Worm (Caenorhabditis elegans): Measurements from ENCODE around the gene egg-1.

- no peak for TF ChIP-seq F22D6.2 (tag; optimal IDR thresholded peaks at IDR 0.05)
- no peak for TF ChIP-seq dpff-1 (tag; optimal IDR thresholded peaks at IDR 0.05)
- TF ChIP-seq aptf-2 (GFP tag; conservative IDR thresholded peaks at IDR 0.05) = no peak
- TF ChIP-seq F39B2.1 (GFP tag; IDR thresholded peaks at IDR 0.05) = no peak
- TF ChIP-seq pha-4 (tag; optimal IDR thresholded peaks at IDR 0.05) = no peak
- TF ChIP-seq K12H6.12 (tag; optimal IDR thresholded peaks at IDR 0.05) = peak; percentile 60
- TF ChIP-seq rec-8 (tag; optimal IDR thresholded peaks at IDR 0.05) = no peak
- TF ChIP-seq let-526 (GFP tag; IDR thresholded peaks at IDR 0.05) = no peak
- no peak for TF ChIP-seq unc-62 (GFP tag; optimal IDR thresholded peaks at IDR 0.05)
- TF ChIP-seq ama-1 (optimal IDR thresholded peaks at IDR 0.05) = no peak
- TF ChIP-seq ama-1 (GFP tag; optimal IDR thresholded peaks at IDR 0.05) = no peak
Observed at ce11 chrIII:5755204-5755603, 27.2 kb downstream of the egg-1 start, which contains the start of gene ida-1.
